Worm (Caenorhabditis elegans) whole organism, L2 larva: Measurements from ENCODE around the gene C23F12.9.

Experiments used
- C34F6.9 ChIP-seq: fragments of 150-350 bp; optimal IDR thresholded peaks from 2 replicates; lab custom pipeline; 2014; ENCODE audit warnings: missing biosample characterization, missing genetic modification characterization
- F13H6.1 ChIP-seq: sonication (generic microtip); optimal IDR thresholded peaks from 2 replicates; lab custom pipeline; 2016; ENCODE audit warnings: missing genetic modification characterization, missing compliant biosample characterization
- R02D3.7 ChIP-seq: fragments of 150-350 bp; optimal IDR thresholded peaks from 2 replicates; lab custom pipeline; 2014; ENCODE audit warnings: missing biosample characterization, missing genetic modification characterization
- Y55F3AM.14 ChIP-seq: fragments of 200-800 bp; sonication (Bioruptor generic); optimal IDR thresholded peaks from 2 replicates; lab custom pipeline; 2018; ENCODE audit warnings: mild to moderate bottlenecking, missing genetic modification characterization, missing compliant biosample characterization
- ZK546.5 ChIP-seq: sonication (generic microtip); optimal IDR thresholded peaks from 2 replicates; lab custom pipeline; 2017; ENCODE audit warnings: missing biosample characterization, missing genetic modification characterization
- alr-1 ChIP-seq: fragments of 150-350 bp; optimal IDR thresholded peaks from 2 replicates; lab custom pipeline; 2014; ENCODE audit warnings: missing biosample characterization, missing genetic modification characterization
- aly-2 ChIP-seq: fragments of 150-350 bp; optimal IDR thresholded peaks from 2 replicates; lab custom pipeline; 2014; ENCODE audit warnings: missing biosample characterization, missing genetic modification characterization
- ama-1 ChIP-seq: fragments of 150-350 bp; optimal IDR thresholded peaks from 2 replicates; lab custom pipeline; 2018; ENCODE audit warnings: inconsistent platforms
- blmp-1 ChIP-seq: sonication (generic microtip); optimal IDR thresholded peaks from 2 replicates; lab custom pipeline; 2017; ENCODE audit warnings: missing genetic modification characterization, mild to moderate bottlenecking, missing compliant biosample characterization, antibody characterized with exemption, moderate library complexity; ENCODE audit not compliant: insufficient read depth
- ceh-16 ChIP-seq: fragments of 150-350 bp; optimal IDR thresholded peaks from 2 replicates; lab custom pipeline; 2014; ENCODE audit warnings: missing biosample characterization, missing genetic modification characterization
- ceh-82 ChIP-seq: fragments of 150-350 bp; optimal IDR thresholded peaks from 2 replicates; lab custom pipeline; 2014; ENCODE audit warnings: missing biosample characterization, missing genetic modification characterization
- crh-2 ChIP-seq: sonication (generic microtip); optimal IDR thresholded peaks from 2 replicates; lab custom pipeline; 2017; ENCODE audit warnings: missing biosample characterization, missing genetic modification characterization
- dmd-4 ChIP-seq: sonication (generic microtip); optimal IDR thresholded peaks from 2 replicates; lab custom pipeline; 2017; ENCODE audit warnings: missing biosample characterization, missing genetic modification characterization
- egl-27 ChIP-seq: sonication (generic microtip); optimal IDR thresholded peaks from 3 replicates; lab custom pipeline; 2017; ENCODE audit warnings: missing biosample characterization, missing genetic modification reagents, missing genetic modification characterization
- elt-1 ChIP-seq: fragments of 150-350 bp; optimal IDR thresholded peaks from 2 replicates; lab custom pipeline; 2014; ENCODE audit warnings: missing biosample characterization, missing genetic modification characterization
- elt-3 ChIP-seq: sonication (generic microtip); optimal IDR thresholded peaks from 2 replicates; lab custom pipeline; 2017; ENCODE audit warnings: missing biosample characterization, missing genetic modification characterization
- fos-1 ChIP-seq: fragments of 150-350 bp; optimal IDR thresholded peaks from 2 replicates; lab custom pipeline; 2014; ENCODE audit warnings: missing biosample characterization, missing genetic modification characterization
- gmeb-1 ChIP-seq: fragments of 150-350 bp; optimal IDR thresholded peaks from 2 replicates; lab custom pipeline; 2014; ENCODE audit warnings: missing biosample characterization, missing genetic modification characterization
- lin-11 ChIP-seq: fragments of 150-350 bp; sonication (generic microtip); optimal IDR thresholded peaks from 2 replicates; lab custom pipeline; 2014; ENCODE audit warnings: missing biosample characterization, missing genetic modification characterization, inconsistent platforms, mixed read lengths
- lin-13 ChIP-seq: fragments of 150-350 bp; optimal IDR thresholded peaks from 2 replicates; lab custom pipeline; 2014; ENCODE audit warnings: missing biosample characterization, missing genetic modification reagents, missing genetic modification characterization
- lin-39 ChIP-seq: fragments of 150-350 bp; optimal IDR thresholded peaks from 2 replicates; lab custom pipeline; 2014; ENCODE audit warnings: missing biosample characterization, missing genetic modification reagents, missing genetic modification characterization
- lsy-2 ChIP-seq, 2 experiments: fragments of 150-350 bp in 1 of 2; sonication (generic microtip) in 1 of 2; optimal IDR thresholded peaks; 2 replicates each; lab custom pipeline; 2014 to 2017; ENCODE audit warnings: missing biosample characterization in 2 of 2, missing genetic modification characterization in 2 of 2
- mab-5 ChIP-seq: fragments of 150-350 bp; optimal IDR thresholded peaks from 2 replicates; lab custom pipeline; 2014; ENCODE audit warnings: missing biosample characterization, missing genetic modification characterization
- mbf-1 ChIP-seq: sonication (generic microtip); optimal IDR thresholded peaks from 2 replicates; lab custom pipeline; 2017; ENCODE audit warnings: missing biosample characterization, missing genetic modification characterization
- mdl-1 ChIP-seq, 2 experiments: fragments of 150-350 bp in 1 of 2; sonication (generic microtip) in 1 of 2; optimal IDR thresholded peaks; 2 replicates each; lab custom pipeline; 2017; ENCODE audit warnings: missing biosample characterization in 2 of 2, missing genetic modification characterization in 2 of 2
- nhr-10 ChIP-seq: sonication (generic microtip); optimal IDR thresholded peaks from 2 replicates; lab custom pipeline; 2017; ENCODE audit warnings: missing biosample characterization, missing genetic modification characterization
- nhr-11 ChIP-seq: fragments of 150-350 bp; optimal IDR thresholded peaks from 2 replicates; lab custom pipeline; 2014; ENCODE audit warnings: missing biosample characterization, missing genetic modification characterization
- nhr-12 ChIP-seq: fragments of 150-350 bp; optimal IDR thresholded peaks from 2 replicates; lab custom pipeline; 2014; ENCODE audit warnings: missing biosample characterization, missing genetic modification characterization
- nhr-129 ChIP-seq: fragments of 150-350 bp; optimal IDR thresholded peaks from 2 replicates; lab custom pipeline; 2014; ENCODE audit warnings: missing biosample characterization, missing genetic modification characterization
- nhr-21 ChIP-seq: fragments of 150-350 bp; optimal IDR thresholded peaks from 2 replicates; lab custom pipeline; 2014; ENCODE audit warnings: missing biosample characterization, missing genetic modification characterization
- nhr-23 ChIP-seq: fragments of 150-350 bp; optimal IDR thresholded peaks from 2 replicates; lab custom pipeline; 2014; ENCODE audit warnings: missing biosample characterization, missing genetic modification reagents, missing genetic modification characterization
- nhr-237 ChIP-seq: fragments of 150-350 bp; optimal IDR thresholded peaks from 2 replicates; lab custom pipeline; 2014; ENCODE audit warnings: missing biosample characterization, missing genetic modification characterization
- nhr-25 ChIP-seq: fragments of 150-350 bp; sonication (generic microtip); optimal IDR thresholded peaks from 3 replicates; lab custom pipeline; 2014; ENCODE audit warnings: missing biosample characterization, missing genetic modification characterization
- nhr-6 ChIP-seq: fragments of 150-350 bp; optimal IDR thresholded peaks from 2 replicates; lab custom pipeline; 2014; ENCODE audit warnings: missing biosample characterization, missing genetic modification characterization
- nhr-77 ChIP-seq: fragments of 150-350 bp; optimal IDR thresholded peaks from 2 replicates; lab custom pipeline; 2014; ENCODE audit warnings: missing biosample characterization, missing genetic modification characterization
- peb-1 ChIP-seq: fragments of 150-350 bp; optimal IDR thresholded peaks from 2 replicates; lab custom pipeline; 2014; ENCODE audit warnings: missing biosample characterization, missing genetic modification characterization
- sem-4 ChIP-seq: fragments of 150-350 bp; optimal IDR thresholded peaks from 2 replicates; lab custom pipeline; 2014; ENCODE audit warnings: missing biosample characterization, missing genetic modification reagents, missing genetic modification characterization
- skn-1 ChIP-seq: sonication (generic microtip); optimal IDR thresholded peaks from 2 replicates; lab custom pipeline; 2017; ENCODE audit warnings: missing biosample characterization, missing genetic modification characterization
- sma-3 ChIP-seq: sonication (generic microtip); optimal IDR thresholded peaks from 2 replicates; lab custom pipeline; 2016; ENCODE audit warnings: missing genetic modification reagents, missing genetic modification characterization, missing compliant biosample characterization
- sma-9 ChIP-seq, 2 experiments: fragments of 150-350 bp in 1 of 2; sonication (generic microtip) in 1 of 2; optimal IDR thresholded peaks; 2 replicates each; lab custom pipeline; 2014 to 2016; ENCODE audit warnings: missing genetic modification characterization in 2 of 2, mild to moderate bottlenecking in 1 of 2, missing biosample characterization in 1 of 2, missing compliant biosample characterization in 1 of 2, missing genetic modification reagents in 1 of 2, moderate library complexity in 1 of 2
- snpc-4 ChIP-seq: fragments of 150-350 bp; optimal IDR thresholded peaks from 2 replicates; lab custom pipeline; 2014; ENCODE audit warnings: missing biosample characterization, missing genetic modification characterization
- unc-39 ChIP-seq: fragments of 150-350 bp; optimal IDR thresholded peaks from 2 replicates; lab custom pipeline; 2014; ENCODE audit warnings: missing biosample characterization, missing genetic modification characterization
- unc-55 ChIP-seq: fragments of 150-350 bp; sonication (generic microtip); optimal IDR thresholded peaks from 3 replicates; lab custom pipeline; 2014; ENCODE audit warnings: missing biosample characterization, missing genetic modification reagents, missing genetic modification characterization
- unc-62 ChIP-seq: fragments of 150-350 bp; optimal IDR thresholded peaks from 2 replicates; lab custom pipeline; 2014; ENCODE audit warnings: missing biosample characterization, missing genetic modification reagents, missing genetic modification characterization
- zag-1 ChIP-seq: fragments of 150-350 bp; optimal IDR thresholded peaks from 2 replicates; lab custom pipeline; 2014; ENCODE audit warnings: missing biosample characterization, missing genetic modification characterization
- ztf-1 ChIP-seq: fragments of 200-800 bp; sonication (Bioruptor generic); conservative IDR thresholded peaks from 2 replicates; pipeline ENCODE4 v1.3.6; 2022; ENCODE audit warnings: missing genetic modification characterization, missing compliant biosample characterization
- ztf-11 ChIP-seq: sonication (generic microtip); optimal IDR thresholded peaks from 2 replicates; lab custom pipeline; 2017; ENCODE audit warnings: missing biosample characterization, missing genetic modification characterization
- ztf-4 ChIP-seq: fragments of 150-350 bp; optimal IDR thresholded peaks from 2 replicates; lab custom pipeline; 2014; ENCODE audit warnings: missing biosample characterization, missing genetic modification characterization

The C23F12.9 gene

DNA sequence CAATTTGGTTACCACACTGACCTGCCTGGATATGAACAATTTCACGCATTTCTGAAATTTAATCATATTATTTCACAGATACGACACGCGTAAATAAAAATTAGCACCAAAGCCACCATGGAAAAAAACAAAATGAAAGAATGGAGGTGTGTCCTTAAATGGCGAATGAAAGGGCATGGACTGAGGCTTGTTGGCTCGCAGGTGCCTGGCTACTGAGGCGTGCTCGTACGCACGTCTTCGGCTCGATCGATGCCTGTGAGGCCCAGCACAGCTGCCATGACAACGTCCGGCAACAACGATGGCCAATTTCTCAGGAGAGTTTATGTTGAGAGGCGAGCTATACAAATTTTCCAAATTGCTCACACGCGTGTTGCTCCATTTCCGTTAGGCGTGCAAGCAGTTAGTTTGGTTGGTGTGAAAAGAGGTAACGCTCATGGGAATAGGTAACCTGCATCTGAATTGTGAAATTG, 43.0 kb downstream of the C23F12.9 start, which contains the start of gene tbb-4:
tbb-4 (minus strand) TSS at position 51 of the 470 bp plus-strand sequence.
- TF ChIP-seq dmd-4 (tag; lab: Kevin White, UChicago): no peak
- no peak for TF ChIP-seq unc-39 (tag; lab: Kevin White, UChicago)
- TF ChIP-seq nhr-12: no peak
- TF ChIP-seq peb-1: no peak
- TF ChIP-seq ZK546.5 (tag; lab: Kevin White, UChicago): no peak
- no peak for TF ChIP-seq sem-4 (tag; lab: Kevin White, UChicago)
- no peak for TF ChIP-seq ztf-4 (tag; lab: Kevin White, UChicago)
- no peak for TF ChIP-seq nhr-23
- no peak for TF ChIP-seq ceh-16 (tag; lab: Kevin White, UChicago)
- no peak for TF ChIP-seq ama-1 (lab: Kevin White, UChicago)

DNA sequence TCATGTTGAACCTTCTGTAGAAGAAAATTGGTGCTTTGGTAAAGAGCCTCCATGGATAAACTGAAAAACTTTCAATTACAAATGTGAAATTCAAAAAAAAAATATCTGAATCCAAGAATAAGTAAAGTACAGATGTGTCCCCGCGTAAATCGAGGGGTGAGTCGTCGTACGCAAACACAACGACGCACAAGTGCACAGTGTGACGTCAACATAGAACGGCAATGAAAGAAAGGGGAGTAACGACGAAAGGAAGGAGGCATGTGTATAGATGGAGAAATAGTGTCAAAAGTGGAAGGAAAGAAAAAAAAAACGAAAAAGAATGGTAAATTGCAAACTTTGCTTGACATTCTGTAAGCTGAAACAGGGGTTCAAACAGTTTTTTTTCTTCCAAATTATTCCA, 47.7 kb downstream of the C23F12.9 start, which contains the start of gene memb-1:
memb-1 (minus strand) TSS at position 60 of the 400 bp plus-strand sequence.
- TF ChIP-seq ZK546.5 (tag; lab: Kevin White, UChicago) (no peak), blmp-1 (tag; lab: Kevin White, UChicago) (no peak), elt-3 (no peak), F13H6.1 (peak; percentile 28), nhr-11 (tag; lab: Kevin White, UChicago) (no peak), lin-39 (tag; lab: Kevin White, UChicago) (no peak), ceh-82 (tag; lab: Kevin White, UChicago) (no peak), nhr-21 (tag; lab: Kevin White, UChicago) (no peak), ztf-1 (GFP tag; lab: Robert Waterston, UW) (no peak), egl-27 (tag; lab: Kevin White, UChicago) (peak; percentile 28), ztf-4 (tag; lab: Kevin White, UChicago) (no peak), crh-2 (peak; percentile 90), lin-13 (GFP tag; lab: Kevin White, UChicago) (peak; percentile 62), nhr-10 (tag; lab: Kevin White, UChicago) (no peak), mbf-1 (tag; lab: Kevin White, UChicago) (no peak), sma-9 (GFP tag; optimal IDR thresholded peaks at IDR 0.05; lab: Kevin White, UChicago) (peak; percentile 78), sma-9 (tag; optimal IDR thresholded peaks at IDR 0.05; lab: Kevin White, UChicago) (no peak), ama-1 (lab: Kevin White, UChicago) (no peak), sem-4 (tag; lab: Kevin White, UChicago) (peak; percentile 54), fos-1 (peak; percentile 93), gmeb-1 (tag; lab: Kevin White, UChicago) (peak; percentile 56), unc-55 (GFP tag; lab: Kevin White, UChicago) (peak; percentile 81), mab-5 (tag; lab: Kevin White, UChicago) (peak; percentile 31), nhr-12 (no peak), nhr-77 (tag; lab: Kevin White, UChicago) (no peak), nhr-129 (peak; percentile 81), dmd-4 (tag; lab: Kevin White, UChicago) (no peak), unc-62 (GFP tag; lab: Kevin White, UChicago) (no peak), lsy-2 (tag; optimal IDR thresholded peaks at IDR 0.05; lab: Kevin White, UChicago) (peak in 1 of 2 experiments; percentile 72), ceh-16 (tag; lab: Kevin White, UChicago) (no peak), nhr-23 (no peak), nhr-237 (tag; lab: Kevin White, UChicago) (no peak), elt-1 (no peak), mdl-1 (tag; optimal IDR thresholded peaks at IDR 0.05; lab: Kevin White, UChicago) (no peak), sma-3 (peak; percentile 38), unc-39 (tag; lab: Kevin White, UChicago) (no peak), nhr-6 (tag; lab: Kevin White, UChicago) (no peak), ztf-11 (tag; lab: Kevin White, UChicago) (no peak), lin-11 (tag; lab: Kevin White, UChicago) (peak; percentile 10), zag-1 (tag; lab: Kevin White, UChicago) (peak; percentile 26), snpc-4 (peak; percentile 13), skn-1 (tag; lab: Kevin White, UChicago) (no peak), alr-1 (no peak), peb-1 (no peak), R02D3.7 (tag; lab: Kevin White, UChicago) (no peak), C34F6.9 (tag; lab: Kevin White, UChicago) (peak; percentile 74), nhr-25 (peak; percentile 63), Y55F3AM.14 (GFP tag; lab: Kevin White, UChicago) (no peak), aly-2 (tag; lab: Kevin White, UChicago) (no peak)
- TF ChIP-seq, all 48 proteins: peak for 18
